Worm (Caenorhabditis elegans): ENCODE measurements around the gene acr-7.

DNA sequence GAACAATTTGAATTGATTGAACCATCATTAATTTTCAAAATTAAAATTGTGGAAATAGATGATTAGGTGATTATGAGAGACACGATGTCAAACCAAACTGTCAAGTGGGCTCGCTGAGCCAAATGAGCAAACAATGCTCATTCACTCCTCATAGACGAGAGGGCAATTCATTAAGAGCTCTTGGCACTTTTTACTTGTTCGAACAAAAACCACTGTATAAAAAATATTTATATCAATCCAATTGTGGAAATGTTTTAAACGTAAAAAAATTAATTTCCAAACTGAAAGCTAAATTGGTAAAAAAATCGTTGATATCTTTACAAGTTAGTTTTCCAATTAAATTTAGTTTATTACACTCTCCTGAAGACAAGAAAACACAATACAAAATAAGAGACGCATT is at the start of gene acr-7:
- TF ChIP-seq med-1 (GFP tag; optimal IDR thresholded peaks at IDR 0.05; ENCODE audit: insufficient read depth) (no peak), ztf-29 (GFP tag; IDR thresholded peaks at IDR 0.05) (no peak), flt-1 (GFP tag; IDR thresholded peaks at IDR 0.05) (no peak), tab-1 (GFP tag; IDR thresholded peaks at IDR 0.05) (no peak), ztf-23 (GFP tag; IDR thresholded peaks at IDR 0.05) (no peak), cog-1 (tag; optimal IDR thresholded peaks at IDR 0.05) (no peak), T22C8.4 (GFP tag; IDR thresholded peaks at IDR 0.05) (no peak), klf-2 (GFP tag; conservative IDR thresholded peaks at IDR 0.05) (no peak), ref-1 (GFP tag; conservative IDR thresholded peaks at IDR 0.05) (no peak)
